Worm (Caenorhabditis elegans) whole organism, late embryonic: ENCODE results near the gene ubq-1.

ENCODE experiments used
- C38D4.7 ChIP-seq: fragments of 200-800 bp; sonication (Bioruptor generic); optimal IDR thresholded peaks from 2 replicates; lab custom pipeline; 2018; ENCODE audit warnings: mild to moderate bottlenecking, missing genetic modification characterization, moderate library complexity, missing compliant biosample characterization
- F13H6.1 ChIP-seq: sonication (generic microtip); optimal IDR thresholded peaks from 2 replicates; lab custom pipeline; 2016; ENCODE audit warnings: missing genetic modification characterization, missing compliant biosample characterization
- K09A11.1 ChIP-seq: sonication (generic microtip); optimal IDR thresholded peaks from 2 replicates; lab custom pipeline; 2017; ENCODE audit warnings: antibody characterized with exemption, mild to moderate bottlenecking, missing genetic modification characterization, missing compliant biosample characterization; ENCODE audit not compliant: insufficient read depth
- Y22D7AL.16 ChIP-seq: sonication (generic microtip); optimal IDR thresholded peaks from 2 replicates; lab custom pipeline; 2016; ENCODE audit warnings: missing genetic modification characterization, missing compliant biosample characterization
- ahr-1 ChIP-seq: sonication (generic microtip); optimal IDR thresholded peaks from 2 replicates; lab custom pipeline; 2016; ENCODE audit warnings: missing genetic modification characterization, missing compliant biosample characterization
- ceh-18 ChIP-seq: sonication (generic microtip); optimal IDR thresholded peaks from 2 replicates; lab custom pipeline; 2016; ENCODE audit warnings: missing genetic modification characterization, missing compliant biosample characterization
- ceh-2 ChIP-seq: sonication (generic microtip); optimal IDR thresholded peaks from 2 replicates; lab custom pipeline; 2016; ENCODE audit warnings: missing genotype, missing genetic modification characterization, missing compliant biosample characterization
- ceh-22 ChIP-seq: sonication (generic microtip); optimal IDR thresholded peaks from 2 replicates; lab custom pipeline; 2017; ENCODE audit warnings: missing biosample characterization, missing genetic modification characterization
- ceh-30 ChIP-seq: fragments of 150-350 bp; optimal IDR thresholded peaks from 2 replicates; lab custom pipeline; 2014; ENCODE audit warnings: missing biosample characterization, missing genetic modification characterization
- ceh-31 ChIP-seq: sonication (generic microtip); optimal IDR thresholded peaks from 2 replicates; lab custom pipeline; 2016; ENCODE audit warnings: missing genetic modification characterization, missing compliant biosample characterization
- ceh-34 ChIP-seq: sonication (generic microtip); optimal IDR thresholded peaks from 2 replicates; lab custom pipeline; 2016; ENCODE audit warnings: mild to moderate bottlenecking, missing genetic modification characterization, missing compliant biosample characterization
- che-1 ChIP-seq: sonication (generic microtip); optimal IDR thresholded peaks from 2 replicates; lab custom pipeline; 2016; ENCODE audit warnings: mild to moderate bottlenecking, missing genetic modification characterization, missing compliant biosample characterization
- dmd-4 ChIP-seq: sonication (generic microtip); optimal IDR thresholded peaks from 2 replicates; lab custom pipeline; 2016; ENCODE audit warnings: borderline replicate concordance, missing genetic modification characterization, missing compliant biosample characterization
- elt-2 ChIP-seq: sonication (generic microtip); optimal IDR thresholded peaks from 2 replicates; lab custom pipeline; 2016; ENCODE audit warnings: missing genetic modification reagents, missing genetic modification characterization, missing compliant biosample characterization
- eyg-1 ChIP-seq: sonication (generic microtip); optimal IDR thresholded peaks from 2 replicates; lab custom pipeline; 2016; ENCODE audit warnings: missing genotype, missing genetic modification characterization, missing compliant biosample characterization
- hlh-6 ChIP-seq: sonication (generic microtip); optimal IDR thresholded peaks from 2 replicates; lab custom pipeline; 2016; ENCODE audit warnings: missing genotype, missing genetic modification characterization, missing compliant biosample characterization
- hlh-8 ChIP-seq: sonication (generic microtip); optimal IDR thresholded peaks from 2 replicates; lab custom pipeline; 2016; ENCODE audit warnings: missing genotype, missing genetic modification characterization, missing compliant biosample characterization
- lim-6 ChIP-seq: sonication (generic microtip); optimal IDR thresholded peaks from 2 replicates; lab custom pipeline; 2016; ENCODE audit warnings: missing genetic modification characterization, missing compliant biosample characterization
- lin-11 ChIP-seq: fragments of 200-800 bp; sonication (Bioruptor generic); optimal IDR thresholded peaks from 2 replicates; lab custom pipeline; 2018; ENCODE audit warnings: mild to moderate bottlenecking, missing genetic modification characterization, missing compliant biosample characterization
- nhr-232 ChIP-seq: sonication (generic microtip); optimal IDR thresholded peaks from 2 replicates; lab custom pipeline; 2016; ENCODE audit warnings: missing genetic modification characterization, missing compliant biosample characterization
- odd-2 ChIP-seq: sonication (generic microtip); optimal IDR thresholded peaks from 2 replicates; lab custom pipeline; 2017; ENCODE audit warnings: antibody characterized with exemption, mild to moderate bottlenecking, missing genetic modification characterization, missing compliant biosample characterization
- pat-9 ChIP-seq: fragments of 200-800 bp; sonication (Bioruptor generic); optimal IDR thresholded peaks from 2 replicates; lab custom pipeline; 2018; ENCODE audit warnings: mild to moderate bottlenecking, missing genetic modification characterization, moderate library complexity, missing compliant biosample characterization
- pax-1 ChIP-seq: fragments of 150-350 bp; optimal IDR thresholded peaks from 2 replicates; lab custom pipeline; 2014; ENCODE audit warnings: missing biosample characterization, missing genetic modification characterization
- pha-2 ChIP-seq: sonication (generic microtip); optimal IDR thresholded peaks from 2 replicates; lab custom pipeline; 2017; ENCODE audit warnings: mild to moderate bottlenecking, missing genetic modification characterization, missing compliant biosample characterization
- pha-4 ChIP-seq: fragments of 150-350 bp; optimal IDR thresholded peaks from 2 replicates; lab custom pipeline; 2018; ENCODE audit warnings: missing biosample characterization, missing genetic modification reagents, missing genetic modification characterization
- ref-2 ChIP-seq: sonication (generic microtip); optimal IDR thresholded peaks from 2 replicates; lab custom pipeline; 2016; ENCODE audit warnings: missing genetic modification characterization, missing compliant biosample characterization
- sdc-2 ChIP-seq: sonication (generic microtip); optimal IDR thresholded peaks from 2 replicates; lab custom pipeline; 2016; ENCODE audit warnings: missing genotype, missing genetic modification characterization, missing compliant biosample characterization
- sox-4 ChIP-seq: sonication (generic microtip); optimal IDR thresholded peaks from 2 replicates; lab custom pipeline; 2017; ENCODE audit warnings: mild to moderate bottlenecking, missing genetic modification characterization, inconsistent platforms, missing compliant biosample characterization
- tbx-7 ChIP-seq: sonication (generic microtip); optimal IDR thresholded peaks from 2 replicates; lab custom pipeline; 2016; ENCODE audit warnings: missing genotype, missing genetic modification characterization, missing compliant biosample characterization
- ttx-3 ChIP-seq: sonication (generic microtip); optimal IDR thresholded peaks from 2 replicates; lab custom pipeline; 2016; ENCODE audit warnings: missing genetic modification reagents, missing genetic modification characterization, missing compliant biosample characterization
- unc-3 ChIP-seq, 2 experiments: fragments of 200-800 bp in 1 of 2; sonication (Bioruptor generic) in 1 of 2; sonication (generic microtip) in 1 of 2; conservative IDR thresholded peaks in 1 of 2; optimal IDR thresholded peaks in 1 of 2; 2 replicates each; pipeline versions ENCODE4 v1.3.6 to Lab custom; 2016 to 2022; ENCODE audit warnings: missing compliant biosample characterization in 2 of 2, missing genetic modification characterization in 2 of 2, missing genetic modification reagents in 1 of 2
- unc-42 ChIP-seq: sonication (generic microtip); optimal IDR thresholded peaks from 2 replicates; lab custom pipeline; 2016; ENCODE audit warnings: missing genotype, missing genetic modification characterization, missing compliant biosample characterization
- unc-55 ChIP-seq: sonication (generic microtip); optimal IDR thresholded peaks from 2 replicates; lab custom pipeline; 2017; ENCODE audit warnings: missing biosample characterization, missing genetic modification reagents, missing genetic modification characterization
- zip-5 ChIP-seq: sonication (generic microtip); optimal IDR thresholded peaks from 2 replicates; lab custom pipeline; 2016; ENCODE audit warnings: missing genetic modification characterization, missing compliant biosample characterization

Gene ubq-1

DNA sequence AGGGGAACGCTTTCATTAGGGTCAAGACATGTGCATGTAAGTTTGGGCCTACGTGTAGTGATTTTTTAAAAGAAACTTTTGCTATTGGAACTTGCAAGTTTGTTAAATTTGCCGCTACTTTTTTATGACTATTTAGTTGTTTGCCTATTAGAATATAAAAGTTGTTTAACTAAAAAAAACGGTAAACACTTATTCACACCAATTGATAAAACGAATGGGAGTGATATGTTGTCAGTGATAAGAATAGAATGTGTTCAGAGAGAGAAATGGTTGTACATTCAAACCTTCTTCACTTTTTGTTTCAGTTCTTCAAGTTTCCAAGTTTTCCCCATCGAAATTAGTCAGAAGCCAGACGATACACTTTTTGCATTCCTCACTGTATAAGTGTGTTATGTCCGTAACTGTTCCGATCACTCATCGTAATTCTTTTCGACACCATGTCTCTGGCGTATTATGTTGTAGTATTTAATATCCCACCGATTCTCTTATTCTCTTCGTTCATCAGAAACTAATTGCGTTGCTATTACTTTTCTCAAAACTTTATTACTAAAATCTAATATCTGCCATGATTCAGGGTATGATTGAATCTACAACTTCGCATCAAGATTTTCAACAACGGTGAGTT, 25.9 kb downstream of the ubq-1 start, which contains the start of gene dct-6:
dct-6 (plus strand) TSS at position 575 of the 625 bp plus-strand sequence.
- TF ChIP-seq pax-1 (tag; lab: Kevin White, UChicago) (no peak), elt-2 (tag; lab: Kevin White, UChicago) (peak; percentile 12)

DNA sequence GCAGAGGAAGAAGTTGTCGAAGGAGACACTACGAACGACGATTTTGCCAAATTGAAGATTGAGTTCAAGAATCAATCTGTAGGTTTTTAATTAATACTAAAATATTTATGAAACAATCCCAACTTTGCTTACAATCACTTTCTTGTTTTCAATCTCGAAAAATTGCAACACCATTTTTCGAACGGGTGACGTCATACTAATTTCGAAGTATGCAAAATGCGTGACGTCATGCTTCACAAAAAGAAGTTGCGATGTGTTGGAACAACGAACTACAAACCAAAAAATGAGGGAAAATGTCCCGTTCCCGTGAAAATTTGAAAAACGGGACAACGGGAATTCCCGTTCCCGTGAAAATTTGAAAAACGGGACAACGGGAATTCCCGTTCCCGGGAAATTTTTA, 27.6 kb downstream of the ubq-1 start:
- no peak for TF ChIP-seq ceh-18 (tag; lab: Kevin White, UChicago)
- no peak for TF ChIP-seq lin-11 (tag; lab: Kevin White, UChicago)
- no peak for TF ChIP-seq nhr-232
- TF ChIP-seq C38D4.7 (GFP tag; lab: Kevin White, UChicago): no peak
- no peak for TF ChIP-seq pha-2 (tag; lab: Kevin White, UChicago)
- no peak for TF ChIP-seq ceh-2 (tag; lab: Kevin White, UChicago)
- TF ChIP-seq ceh-31 (tag; lab: Kevin White, UChicago): no peak
- no peak for TF ChIP-seq odd-2
- TF ChIP-seq ceh-30: no peak
- no peak for TF ChIP-seq K09A11.1 (tag; lab: Kevin White, UChicago)
- no peak for TF ChIP-seq F13H6.1 (tag; lab: Kevin White, UChicago)
- TF ChIP-seq eyg-1 (tag; lab: Kevin White, UChicago): no peak
- TF ChIP-seq ttx-3: no peak
- TF ChIP-seq zip-5 (tag; lab: Kevin White, UChicago): no peak
- TF ChIP-seq hlh-6 (tag; lab: Kevin White, UChicago): no peak
- TF ChIP-seq pat-9 (tag; lab: Kevin White, UChicago): no peak
- no peak for TF ChIP-seq unc-42 (tag; lab: Kevin White, UChicago)
- no peak for TF ChIP-seq Y22D7AL.16 (tag; lab: Kevin White, UChicago)
- no peak for TF ChIP-seq ahr-1 (tag; lab: Kevin White, UChicago)
- no peak for TF ChIP-seq sdc-2 (tag; lab: Kevin White, UChicago)

DNA sequence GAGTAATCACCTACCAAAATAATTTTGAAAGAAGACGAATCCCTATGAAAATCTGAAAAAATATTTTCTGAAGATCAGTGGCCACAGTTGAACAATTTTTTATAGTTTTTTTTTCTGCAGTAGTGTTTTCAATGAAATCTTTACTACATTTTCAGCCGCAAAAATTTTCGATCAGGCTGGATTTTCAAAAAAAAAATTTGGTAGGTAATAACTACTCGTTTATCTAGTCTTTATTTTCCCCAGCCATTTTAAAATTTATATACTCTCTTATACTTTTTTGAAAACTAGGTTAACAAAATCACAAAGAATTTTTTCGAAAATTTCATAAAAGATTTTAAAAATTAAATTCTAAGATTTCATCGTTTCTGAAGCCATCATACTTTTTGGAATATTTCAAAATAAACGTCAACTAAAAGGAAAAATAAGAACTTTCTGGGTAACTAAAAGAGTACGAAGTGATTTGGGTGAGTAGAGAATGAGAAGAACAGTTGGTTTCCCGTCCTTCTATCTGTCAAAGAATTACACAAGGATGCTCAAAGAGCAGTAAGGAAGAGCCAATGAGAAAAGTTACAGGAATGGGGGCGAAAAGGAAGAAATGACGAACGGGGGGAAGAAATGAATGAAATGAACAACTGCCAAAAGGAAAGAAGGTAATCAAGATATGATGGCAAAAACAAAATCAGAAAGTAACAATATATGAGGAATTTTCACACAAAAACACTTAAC, 35.1 kb downstream of the ubq-1 start, which contains the start of gene mlp-1:
mlp-1 (minus strand) TSS at position 51 of the 726 bp plus-strand sequence.
- TF ChIP-seq pax-1 (tag; lab: Kevin White, UChicago) (no peak), ceh-2 (tag; lab: Kevin White, UChicago) (no peak), ceh-34 (tag; lab: Kevin White, UChicago) (no peak), che-1 (tag; lab: Kevin White, UChicago) (no peak), dmd-4 (no peak)

DNA sequence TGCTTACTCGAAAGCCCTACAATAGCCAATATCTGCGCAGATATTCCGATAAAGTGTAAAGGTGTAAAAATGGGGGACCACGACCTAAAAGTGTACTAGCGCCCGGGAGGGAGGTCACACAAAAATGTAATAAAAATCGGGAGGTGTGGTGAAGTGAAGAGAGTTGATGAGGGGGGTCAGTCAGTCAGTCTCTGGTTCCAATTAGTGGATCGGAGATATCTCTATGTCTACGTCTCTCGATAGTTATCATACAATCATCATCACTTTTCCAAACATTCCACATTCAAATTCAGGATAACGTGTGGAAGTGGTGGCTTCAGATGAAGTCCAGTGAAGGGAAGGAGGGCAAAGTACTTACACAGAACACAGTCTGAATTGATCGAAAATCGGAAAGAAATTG, 36.0 kb downstream of the ubq-1 start:
- TF ChIP-seq sox-4 (no peak), ceh-22 (no peak), hlh-8 (peak; percentile 64), unc-55 (no peak), pat-9 (tag; lab: Kevin White, UChicago) (no peak), unc-3 (GFP tag; conservative IDR thresholded peaks at IDR 0.05; lab: Robert Waterston, UW) (no peak), unc-3 (tag; optimal IDR thresholded peaks at IDR 0.05; lab: Kevin White, UChicago) (no peak), ceh-31 (tag; lab: Kevin White, UChicago) (no peak), lim-6 (tag; lab: Kevin White, UChicago) (no peak), ref-2 (tag; lab: Kevin White, UChicago) (peak; percentile 1), tbx-7 (no peak), pax-1 (tag; lab: Kevin White, UChicago) (no peak), pha-4 (tag; lab: Kevin White, UChicago) (no peak), ceh-2 (tag; lab: Kevin White, UChicago) (no peak)
